Fruit fly (Drosophila melanogaster) whole organism, embryonic: ENCODE measurements around the gene AP-1sigma.

Experiments used
- Asciz ChIP-seq: fragments of 200-800 bp; sonication (Bioruptor generic); optimal IDR thresholded peaks from 2 replicates; lab custom pipeline; 2017; ENCODE audit warnings: missing biosample characterization, mild to moderate bottlenecking, missing genetic modification characterization, missing genetic modification reagents
- B-H1 ChIP-seq: fragments of 200-800 bp; sonication (Bioruptor generic); IDR thresholded peaks from 3 replicates; pipeline ENCODE4 v1.3.6; 2022; ENCODE audit warnings: missing biosample characterization, missing genetic modification characterization
- BEAF-32 ChIP-seq: fragments of 200-800 bp; sonication (Bioruptor generic); optimal IDR thresholded peaks from 3 replicates; lab custom pipeline; 2017; ENCODE audit warnings: missing biosample characterization, missing genetic modification characterization, mild to moderate bottlenecking, moderate library complexity, missing genetic modification reagents
- CG10147 ChIP-seq: fragments of 200-800 bp; sonication (Bioruptor generic); optimal IDR thresholded peaks from 2 replicates; lab custom pipeline; 2019; ENCODE audit warnings: missing biosample characterization, mild to moderate bottlenecking, missing genetic modification characterization, moderate library complexity
- CG1024 ChIP-seq: fragments of 200-800 bp; sonication (Bioruptor generic); IDR thresholded peaks from 2 replicates; pipeline ENCODE4 v1.3.6; 2022; ENCODE audit warnings: missing biosample characterization, missing genetic modification characterization
- CG10543 ChIP-seq: fragments of 200-800 bp; sonication (Bioruptor generic); optimal IDR thresholded peaks from 3 replicates; lab custom pipeline; 2017; ENCODE audit warnings: missing biosample characterization, mild to moderate bottlenecking, missing genetic modification characterization, moderate library complexity
- CG10565 ChIP-seq: fragments of 200-800 bp; sonication (Bioruptor generic); optimal IDR thresholded peaks from 3 replicates; lab custom pipeline; 2016; ENCODE audit warnings: missing biosample characterization, mild to moderate bottlenecking, missing genetic modification characterization
- CG11085 ChIP-seq: fragments of 200-800 bp; sonication (Bioruptor generic); IDR thresholded peaks from 2 replicates; pipeline ENCODE4 v1.3.6; 2022; ENCODE audit warnings: missing biosample characterization, missing genetic modification characterization
- CG12104 ChIP-seq: fragments of 200-800 bp; sonication (Bioruptor generic); optimal IDR thresholded peaks from 3 replicates; lab custom pipeline; 2016; ENCODE audit warnings: missing biosample characterization, missing genetic modification characterization
- CG12219 ChIP-seq: fragments of 200-800 bp; sonication (Bioruptor generic); optimal IDR thresholded peaks from 3 replicates; lab custom pipeline; 2018; ENCODE audit warnings: missing biosample characterization, mild to moderate bottlenecking, missing genetic modification characterization
- CG15514 ChIP-seq: fragments of 200-800 bp; sonication (Bioruptor generic); optimal IDR thresholded peaks from 3 replicates; lab custom pipeline; 2017; ENCODE audit warnings: missing biosample characterization, missing genetic modification characterization, mild to moderate bottlenecking, moderate library complexity, missing genetic modification reagents
- CG16779 ChIP-seq: fragments of 200-800 bp; sonication (Bioruptor generic); IDR thresholded peaks from 2 replicates; pipeline ENCODE4 v1.3.6; 2022; ENCODE audit warnings: missing biosample characterization, missing genetic modification characterization
- CG17385 ChIP-seq: fragments of 200-800 bp; sonication (Bioruptor generic); optimal IDR thresholded peaks from 3 replicates; lab custom pipeline; 2018; ENCODE audit warnings: missing biosample characterization, mild to moderate bottlenecking, missing genetic modification characterization
- CG17568 ChIP-seq: fragments of 200-800 bp; sonication (Bioruptor generic); optimal IDR thresholded peaks from 2 replicates; lab custom pipeline; 2018; ENCODE audit warnings: missing biosample characterization, mild to moderate bottlenecking, missing genetic modification characterization, moderate library complexity
- CG3407 ChIP-seq: fragments of 200-800 bp; sonication (Bioruptor generic); optimal IDR thresholded peaks from 2 replicates; lab custom pipeline; 2018; ENCODE audit warnings: missing biosample characterization, mild to moderate bottlenecking, missing genetic modification characterization
- CG34376 ChIP-seq: fragments of 200-800 bp; sonication (Bioruptor generic); optimal IDR thresholded peaks from 2 replicates; lab custom pipeline; 2018; ENCODE audit warnings: missing biosample characterization, mild to moderate bottlenecking, missing genetic modification characterization
- CG3847 ChIP-seq: fragments of 200-800 bp; sonication (Bioruptor generic); IDR thresholded peaks from 2 replicates; pipeline ENCODE4 v1.3.6; 2022; ENCODE audit warnings: missing biosample characterization, missing genetic modification characterization
- CG7357 ChIP-seq: fragments of 200-800 bp; sonication (Bioruptor generic); IDR thresholded peaks from 3 replicates; pipeline ENCODE4 v1.3.6; 2022; ENCODE audit warnings: missing biosample characterization, missing genetic modification characterization
- CG7963 ChIP-seq: fragments of 200-800 bp; sonication (Bioruptor generic); IDR thresholded peaks from 3 replicates; pipeline ENCODE4 v1.3.6; 2022; ENCODE audit warnings: missing biosample characterization, missing genetic modification characterization; ENCODE audit not compliant: partially characterized antibody
- CG7987 ChIP-seq: fragments of 200-800 bp; sonication (Bioruptor generic); optimal IDR thresholded peaks from 2 replicates; lab custom pipeline; 2018; ENCODE audit warnings: missing biosample characterization, mild to moderate bottlenecking, missing genetic modification characterization, moderate library complexity
- Camta ChIP-seq: fragments of 200-800 bp; sonication (Bioruptor generic); optimal IDR thresholded peaks from 2 replicates; lab custom pipeline; 2016; ENCODE audit warnings: missing biosample characterization, missing genetic modification characterization
- Ets65A ChIP-seq: fragments of 200-800 bp; sonication (Bioruptor generic); peaks from one replicate; lab custom pipeline; 2016; ENCODE audit warnings: missing biosample characterization, missing genetic modification characterization
- HLHmδ ChIP-seq: fragments of 200-800 bp; sonication (Bioruptor generic); optimal IDR thresholded peaks from 2 replicates; lab custom pipeline; 2018; ENCODE audit warnings: missing biosample characterization, mild to moderate bottlenecking, missing genetic modification characterization, moderate library complexity
- Hey ChIP-seq: fragments of 200-800 bp; sonication (Bioruptor generic); optimal IDR thresholded peaks from 3 replicates; lab custom pipeline; 2018; ENCODE audit warnings: missing biosample characterization, mild to moderate bottlenecking, missing genetic modification characterization
- HmgD ChIP-seq: fragments of 200-800 bp; sonication (Bioruptor generic); optimal IDR thresholded peaks from 3 replicates; lab custom pipeline; 2016; ENCODE audit warnings: missing biosample characterization, missing genetic modification characterization
- NK7.1 ChIP-seq: fragments of 200-800 bp; sonication (Bioruptor generic); optimal IDR thresholded peaks from 3 replicates; lab custom pipeline; 2016; ENCODE audit warnings: missing biosample characterization, missing genetic modification characterization
- Rfx ChIP-seq: fragments of 200-800 bp; sonication (Bioruptor generic); IDR thresholded peaks from 2 replicates; pipeline ENCODE4 v1.3.6; 2022; ENCODE audit warnings: missing biosample characterization, missing genetic modification characterization
- Taf1 ChIP-seq: fragments of 200-800 bp; sonication (Bioruptor generic); IDR thresholded peaks from 2 replicates; pipeline ENCODE4 v1.3.6; 2022; ENCODE audit warnings: missing biosample characterization, missing genetic modification characterization
- Xbp1 ChIP-seq: fragments of 200-800 bp; sonication (Bioruptor generic); optimal IDR thresholded peaks from 3 replicates; lab custom pipeline; 2016; ENCODE audit warnings: missing biosample characterization, mild to moderate bottlenecking, missing genetic modification characterization
- abd-A ChIP-seq: fragments of 200-800 bp; sonication (Bioruptor generic); optimal IDR thresholded peaks from 3 replicates; lab custom pipeline; 2019; ENCODE audit warnings: missing biosample characterization, mild to moderate bottlenecking, missing genetic modification characterization, moderate library complexity
- bsh ChIP-seq, 2 experiments: fragments of 200-800 bp; sonication (Bioruptor generic); optimal IDR thresholded peaks; 2 replicates each; lab custom pipeline; 2017 to 2018; ENCODE audit warnings: mild to moderate bottlenecking in 2 of 2, missing biosample characterization in 2 of 2, missing genetic modification characterization in 2 of 2, moderate library complexity in 1 of 2
- crol ChIP-seq: fragments of 200-800 bp; sonication (Bioruptor generic); IDR thresholded peaks from 2 replicates; pipeline ENCODE4 v1.3.6; 2022; ENCODE audit warnings: missing biosample characterization, missing genetic modification characterization
- dan ChIP-seq: fragments of 200-800 bp; sonication (Bioruptor generic); IDR thresholded peaks from 2 replicates; pipeline ENCODE4 v1.3.6; 2022; ENCODE audit warnings: missing biosample characterization, missing genetic modification characterization
- dati ChIP-seq: fragments of 200-800 bp; sonication (Bioruptor generic); IDR thresholded peaks from 2 replicates; pipeline ENCODE4 v1.3.6; 2022; ENCODE audit warnings: missing biosample characterization, missing genetic modification characterization
- emc ChIP-seq: fragments of 200-800 bp; sonication (Bioruptor generic); optimal IDR thresholded peaks from 2 replicates; lab custom pipeline; 2016; ENCODE audit warnings: missing biosample characterization, missing genetic modification characterization
- exex ChIP-seq: fragments of 200-800 bp; sonication (Bioruptor generic); optimal IDR thresholded peaks from 4 replicates; lab custom pipeline; 2018; ENCODE audit warnings: missing biosample characterization, mild to moderate bottlenecking, missing genetic modification characterization, moderate library complexity
- jing ChIP-seq: fragments of 200-800 bp; sonication (Bioruptor generic); optimal IDR thresholded peaks from 2 replicates; lab custom pipeline; 2018; ENCODE audit warnings: missing biosample characterization, mild to moderate bottlenecking, missing genetic modification characterization
- lbe ChIP-seq: fragments of 200-800 bp; sonication (Bioruptor generic); optimal IDR thresholded peaks from 2 replicates; lab custom pipeline; 2016; ENCODE audit warnings: missing biosample characterization, mild to moderate bottlenecking, missing genetic modification characterization
- pan ChIP-seq, 4 experiments: fragments of >200 bp in 3 of 4; fragments of 200-800 bp in 1 of 4; sonication (Bioruptor generic) in 1 of 4; optimal IDR thresholded peaks in 3 of 4; IDR thresholded peaks in 1 of 4; 2 replicates each; pipeline versions ENCODE4 v1.3.6 to Lab custom; 2017 to 2022; ENCODE audit warnings: missing biosample characterization in 2 of 4, missing genetic modification characterization in 2 of 4, mixed read lengths in 1 of 4
- pzg ChIP-seq: fragments of 200-800 bp; sonication (Bioruptor generic); optimal IDR thresholded peaks from 3 replicates; lab custom pipeline; 2018; ENCODE audit warnings: missing biosample characterization, mild to moderate bottlenecking, missing genetic modification characterization, moderate library complexity
- run ChIP-seq: fragments of 200-800 bp; sonication (Bioruptor generic); optimal IDR thresholded peaks from 3 replicates; lab custom pipeline; 2018; ENCODE audit warnings: missing biosample characterization, mild to moderate bottlenecking, missing genetic modification characterization
- sc ChIP-seq, 3 experiments: fragments of >200 bp in 2 of 3; fragments of 200-800 bp in 1 of 3; sonication (Bioruptor generic) in 1 of 3; optimal IDR thresholded peaks; 2 replicates in 2 of 3; 3 replicates in 1 of 3; lab custom pipeline; 2017; ENCODE audit warnings: mild to moderate bottlenecking in 1 of 3, missing biosample characterization in 1 of 3, missing genetic modification characterization in 1 of 3, missing genetic modification reagents in 1 of 3
- shn ChIP-seq: fragments of 200-800 bp; sonication (Bioruptor generic); optimal IDR thresholded peaks from 3 replicates; lab custom pipeline; 2016; ENCODE audit warnings: missing biosample characterization, missing genetic modification characterization
- sisA ChIP-seq: fragments of 200-800 bp; sonication (Bioruptor generic); IDR thresholded peaks from 2 replicates; pipeline ENCODE4 v1.3.6; 2022; ENCODE audit warnings: missing biosample characterization, missing genetic modification characterization
- tll ChIP-seq, 2 experiments: fragments of 200-800 bp in 1 of 2; fragments of >200 bp in 1 of 2; sonication (Bioruptor generic) in 1 of 2; optimal IDR thresholded peaks; 2 replicates each; lab custom pipeline; 2017 to 2019; ENCODE audit warnings: missing biosample characterization in 2 of 2, missing genetic modification characterization in 2 of 2, mild to moderate bottlenecking in 1 of 2, moderate library complexity in 1 of 2
- trh ChIP-seq: fragments of 200-800 bp; sonication (Bioruptor generic); optimal IDR thresholded peaks from 2 replicates; lab custom pipeline; 2016; ENCODE audit warnings: missing biosample characterization, missing genetic modification characterization
- tx ChIP-seq: fragments of 200-800 bp; sonication (Bioruptor generic); optimal IDR thresholded peaks from 2 replicates; lab custom pipeline; 2016; ENCODE audit warnings: missing biosample characterization, missing genetic modification characterization
- yki ChIP-seq: fragments of >200 bp; optimal IDR thresholded peaks from 3 replicates; lab custom pipeline; 2018

Gene AP-1sigma

DNA sequence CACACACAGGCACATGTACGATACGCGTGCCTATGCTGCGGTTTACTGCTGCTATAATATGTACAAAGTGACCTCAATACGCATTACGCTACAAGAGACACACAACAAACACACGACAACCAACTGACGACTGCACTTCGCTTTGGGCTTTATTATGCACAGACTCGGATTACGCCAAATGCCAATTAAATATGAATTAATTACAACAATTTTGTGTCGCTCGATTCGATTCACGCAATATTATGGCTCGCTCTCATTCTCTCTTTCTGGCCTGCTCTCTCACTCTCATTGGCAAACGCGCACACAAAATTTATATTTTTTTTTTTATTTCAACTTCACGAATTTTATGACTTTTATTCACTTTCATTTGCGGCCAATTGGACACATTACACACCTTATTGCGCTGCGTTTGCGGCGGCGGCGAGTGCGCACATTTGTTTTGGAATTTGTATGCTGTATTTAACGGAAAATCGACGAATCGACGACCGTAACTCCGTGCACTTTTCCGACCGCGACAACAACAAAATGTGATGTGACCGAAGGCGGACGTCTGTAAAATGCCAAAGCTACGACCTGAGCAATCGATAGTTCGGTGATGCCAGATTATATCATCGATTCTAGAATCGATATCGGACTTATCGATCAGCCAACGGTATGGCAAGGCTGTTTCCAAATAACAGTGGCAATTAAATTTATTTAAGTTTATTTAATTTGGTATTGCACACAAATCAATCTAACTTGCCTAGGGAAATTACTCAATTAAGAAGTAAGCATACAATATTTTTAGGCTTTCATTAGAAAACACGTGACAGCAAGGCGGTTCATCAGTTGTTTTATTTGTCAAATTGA lies 35.7 kb upstream of the AP-1sigma start, which contains the start of the genes sba and CG31141 (continued):
- TF ChIP-seq Camta, result no peak
- TF ChIP-seq Rfx (GFP tag; lab: Robert Waterston, UW), result peak; percentile 40; the same call in 1 of the 2 replicates
- no peak for TF ChIP-seq trh (GFP tag; lab: Kevin White, UChicago)
- peak; percentile 32 for TF ChIP-seq CG17385
- no peak for TF ChIP-seq tx (GFP tag; lab: Kevin White, UChicago)
- no peak for TF ChIP-seq CG12104
- no peak for TF ChIP-seq CG3407 (GFP tag; lab: Kevin White, UChicago)
- no peak for TF ChIP-seq shn
- TF ChIP-seq CG10543 (GFP tag; lab: Kevin White, UChicago), result no peak
- TF ChIP-seq tll (GFP tag; optimal IDR thresholded peaks at IDR 0.05; lab: Kevin White, UChicago), result peak in 1 of 2 experiments; percentile 20
- no peak for TF ChIP-seq Hey (tag; lab: Kevin White, UChicago)
- TF ChIP-seq CG11085 (GFP tag; lab: Robert Waterston, UW), result no peak
- no peak for TF ChIP-seq B-H1 (GFP tag; lab: Robert Waterston, UW)
- no peak for TF ChIP-seq Taf1 (GFP tag; lab: Robert Waterston, UW)
- TF ChIP-seq CG1024 (GFP tag; lab: Robert Waterston, UW), result peak; percentile 36; the same call in 1 of the 2 replicates
- TF ChIP-seq CG12219 (GFP tag; lab: Kevin White, UChicago), result no peak
- peak; percentile 19 for TF ChIP-seq CG7987 (GFP tag; lab: Kevin White, UChicago)
- TF ChIP-seq CG17568, result peak; percentile 51
- TF ChIP-seq emc, result no peak
- no peak for TF ChIP-seq Asciz (GFP tag; lab: Kevin White, UChicago)
- TF ChIP-seq Xbp1 (GFP tag; lab: Kevin White, UChicago), result peak; percentile 0
- no peak for TF ChIP-seq Ets65A (GFP tag; lab: Kevin White, UChicago)
- no peak for TF ChIP-seq run
- TF ChIP-seq jing (GFP tag; lab: Kevin White, UChicago), result no peak
- no peak for TF ChIP-seq CG16779 (GFP tag; lab: Robert Waterston, UW)
- TF ChIP-seq crol (GFP tag; lab: Robert Waterston, UW), result no peak
- TF ChIP-seq CG15514 (GFP tag; lab: Kevin White, UChicago), result peak; percentile 71
- TF ChIP-seq HLHmδ (GFP tag; lab: Kevin White, UChicago), result peak; percentile 38
- TF ChIP-seq lbe (GFP tag; lab: Kevin White, UChicago), result no peak
- TF ChIP-seq sisA (GFP tag; lab: Robert Waterston, UW), result no peak
- TF ChIP-seq NK7.1 (GFP tag; lab: Kevin White, UChicago), result no peak
- peak in 1 of 2 experiments; percentile 3 for TF ChIP-seq bsh (GFP tag; optimal IDR thresholded peaks at IDR 0.05; lab: Kevin White, UChicago)
- no peak for TF ChIP-seq dan
- TF ChIP-seq BEAF-32 (GFP tag; lab: Kevin White, UChicago), result peak; percentile 94
- peak; percentile 77 for TF ChIP-seq exex (tag; lab: Kevin White, UChicago)
- TF ChIP-seq abd-A, result no peak
- no peak for TF ChIP-seq sc (optimal IDR thresholded peaks at IDR 0.05; lab: Kevin White, UChicago)
- TF ChIP-seq sc (GFP tag; optimal IDR thresholded peaks at IDR 0.05; lab: Kevin White, UChicago), result no peak
- TF ChIP-seq pzg (GFP tag; lab: Kevin White, UChicago), result peak; percentile 98
- peak; percentile 71 for TF ChIP-seq CG3847
- peak; percentile 81 for TF ChIP-seq CG7963 (GFP tag; lab: Robert Waterston, UW)
- TF ChIP-seq yki (lab: Kevin White, UChicago), result no peak
- TF ChIP-seq CG7357 (GFP tag; lab: Robert Waterston, UW), result no peak
- peak; percentile 45 for TF ChIP-seq CG10147 (GFP tag; lab: Kevin White, UChicago)
- no peak for TF ChIP-seq CG10565 (GFP tag; lab: Kevin White, UChicago)
- TF ChIP-seq pan (optimal IDR thresholded peaks at IDR 0.05; lab: Kevin White, UChicago), result no peak
- TF ChIP-seq pan (GFP tag; optimal IDR thresholded peaks at IDR 0.05 in 1 of 2, IDR thresholded peaks at IDR 0.05 in 1 of 2), result no peak
- no peak for TF ChIP-seq HmgD (GFP tag; lab: Kevin White, UChicago)
- no peak for TF ChIP-seq CG34376
- TF ChIP-seq dati (GFP tag; lab: Robert Waterston, UW), result no peak
